Worm (Caenorhabditis elegans): Measurements from ENCODE around the gene F54E4.3.

- TF ChIP-seq sea-1 (GFP tag; conservative IDR thresholded peaks at IDR 0.05) (no peak), hmg-4 (GFP tag; optimal IDR thresholded peaks at IDR 0.05) (no peak), flt-1 (GFP tag; IDR thresholded peaks at IDR 0.05) (no peak)
These were observed 41.4 kb downstream of the F54E4.3 start, which contains the start of gene C44H4.8 for ce11 chrX:14594825-14595224.

Measured in whole organism, early embryonic.